Worm (Caenorhabditis elegans): ENCODE measurements around the gene cft-1.

Gene cft-1

DNA sequence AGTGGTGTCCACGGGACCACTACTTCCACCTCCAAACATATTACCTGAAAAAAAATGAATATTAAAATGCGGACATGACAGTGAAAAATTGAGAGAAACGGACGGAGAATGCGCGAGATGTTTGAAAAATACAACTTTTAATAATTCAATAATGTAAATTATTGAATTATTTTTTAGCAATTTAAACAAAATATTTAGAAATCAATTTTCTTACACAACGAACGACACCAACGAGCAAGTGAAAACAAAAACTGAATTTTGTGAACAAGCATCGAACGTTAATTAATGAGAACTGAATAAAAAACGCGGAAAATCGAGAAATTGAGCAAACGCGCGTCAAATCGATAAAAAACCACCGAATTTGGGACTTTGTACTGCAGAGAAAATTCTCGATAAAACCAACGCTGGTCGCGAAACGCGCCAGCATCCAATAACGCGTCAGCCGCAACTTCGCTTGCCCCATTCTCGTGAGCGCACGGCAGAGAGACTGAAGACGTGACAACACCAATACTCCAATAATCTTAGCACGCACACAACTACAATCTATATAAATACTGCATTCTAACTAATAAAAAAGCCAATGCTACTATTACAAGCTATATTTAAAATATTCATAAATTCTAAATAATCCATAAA lies 33.7 kb upstream of the cft-1 start, which contains the start of the genes dnj-19 and nhr-47 (continued):
- no peak for TF ChIP-seq R02D3.7 (tag; optimal IDR thresholded peaks at IDR 0.05)
- peak; percentile 63 for TF ChIP-seq vab-7 (GFP tag; IDR thresholded peaks at IDR 0.05)
- TF ChIP-seq nhr-6 (tag; optimal IDR thresholded peaks at IDR 0.05) = peak; percentile 52
- TF ChIP-seq daf-19 (GFP tag; conservative IDR thresholded peaks at IDR 0.05) = no peak
- TF ChIP-seq madf-5 (GFP tag; IDR thresholded peaks at IDR 0.05) = no peak
- peak; percentile 76 for TF ChIP-seq nhr-25 (tag; optimal IDR thresholded peaks at IDR 0.05; ENCODE audit: borderline replicate concordance, insufficient read depth)
- no peak for TF ChIP-seq egl-27 (tag; optimal IDR thresholded peaks at IDR 0.05)
- peak; percentile 71 to 91 for TF ChIP-seq hif-1 (tag; optimal IDR thresholded peaks at IDR 0.05)
- TF ChIP-seq dmd-9 (GFP tag; IDR thresholded peaks at IDR 0.05) = 0 out of 2 replicates have a peak, but pooled peaks have one; percentile 58
- no peak for TF ChIP-seq ZK337.2 (GFP tag; IDR thresholded peaks at IDR 0.05)
- TF ChIP-seq lin-15B (tag; optimal IDR thresholded peaks at IDR 0.05) = no peak
- TF ChIP-seq daf-8 (GFP tag; IDR thresholded peaks at IDR 0.05) = no peak
- no peak for TF ChIP-seq ZK546.5 (tag; optimal IDR thresholded peaks at IDR 0.05)
- no peak for TF ChIP-seq nhr-10 (tag; optimal IDR thresholded peaks at IDR 0.05)
- TF ChIP-seq jun-1 (tag; optimal IDR thresholded peaks at IDR 0.05) = peak; percentile 67
- TF ChIP-seq lin-39 (tag; optimal IDR thresholded peaks at IDR 0.05) = no peak
- TF ChIP-seq nhr-28 (tag; optimal IDR thresholded peaks at IDR 0.05) = peak; percentile 83
- TF ChIP-seq skn-1 (tag; optimal IDR thresholded peaks at IDR 0.05) = no peak
- TF ChIP-seq php-3 (GFP tag; IDR thresholded peaks at IDR 0.05) = peak; percentile 71; the same call in 1 of the 2 replicates
- peak; percentile 89 for TF ChIP-seq lin-13 (GFP tag; optimal IDR thresholded peaks at IDR 0.05)
- peak; percentile 45; the same call in 1 of the 2 replicates for TF ChIP-seq Y48G9A.11 (GFP tag; IDR thresholded peaks at IDR 0.05)
- peak; percentile 75 for TF ChIP-seq mdt-29 (GFP tag; IDR thresholded peaks at IDR 0.05)
- no peak for TF ChIP-seq ceh-32 (tag; optimal IDR thresholded peaks at IDR 0.05; ENCODE audit: poor library complexity)
- TF ChIP-seq dpl-1 (GFP tag; optimal IDR thresholded peaks at IDR 0.05) = peak; percentile 87
- peak; percentile 65 for TF ChIP-seq madf-9 (GFP tag; conservative IDR thresholded peaks at IDR 0.05)
- peak; percentile 49 for TF ChIP-seq ama-1 (optimal IDR thresholded peaks at IDR 0.05)
- peak; percentile 95 for TF ChIP-seq hmg-1.1 (GFP tag; IDR thresholded peaks at IDR 0.05)
- no peak for TF ChIP-seq nhr-237 (tag; optimal IDR thresholded peaks at IDR 0.05)
- peak; percentile 66 for TF ChIP-seq unc-130 (GFP tag; optimal IDR thresholded peaks at IDR 0.05)
- TF ChIP-seq ceh-28 (tag; optimal IDR thresholded peaks at IDR 0.05) = no peak
- peak; percentile 3 for TF ChIP-seq lir-3 (tag; optimal IDR thresholded peaks at IDR 0.05)
- peak; percentile 81 for TF ChIP-seq ztf-7 (tag; optimal IDR thresholded peaks at IDR 0.05)
- TF ChIP-seq ceh-62 (tag; optimal IDR thresholded peaks at IDR 0.05) = no peak
- no peak for TF ChIP-seq D1046.2 (GFP tag; IDR thresholded peaks at IDR 0.05)
- peak; percentile 83 for TF ChIP-seq saeg-2 (GFP tag; IDR thresholded peaks at IDR 0.05)
- peak; percentile 59 for TF ChIP-seq fkh-10 (GFP tag; optimal IDR thresholded peaks at IDR 0.05)
- peak; percentile 91 for TF ChIP-seq lin-38 (GFP tag; IDR thresholded peaks at IDR 0.05)
- TF ChIP-seq aha-1 (tag) = peak; percentile 99
- peak; percentile 90 for TF ChIP-seq mes-2 (tag; optimal IDR thresholded peaks at IDR 0.05; ENCODE audit: poor library complexity, severe bottlenecking)
- peak; percentile 95 for TF ChIP-seq nhr-102 (tag; optimal IDR thresholded peaks at IDR 0.05)
- peak in 1 of 2 experiments; percentile 66 for TF ChIP-seq daf-16 (GFP tag; optimal IDR thresholded peaks at IDR 0.05)
- TF ChIP-seq daf-16 (tag; optimal IDR thresholded peaks at IDR 0.05) = peak; percentile 73
- TF ChIP-seq mxl-2 (GFP tag; conservative IDR thresholded peaks at IDR 0.05) = no peak
- peak; percentile 40 for TF ChIP-seq gei-8 (GFP tag; optimal IDR thresholded peaks at IDR 0.05)
- no peak for TF ChIP-seq lin-1 (GFP tag; IDR thresholded peaks at IDR 0.05)
- TF ChIP-seq nhr-11 (tag; optimal IDR thresholded peaks at IDR 0.05) = peak; percentile 83
- TF ChIP-seq F37D6.2 (tag; optimal IDR thresholded peaks at IDR 0.05) = peak; percentile 91
- peak; percentile 91 for TF ChIP-seq egl-43 (GFP tag; IDR thresholded peaks at IDR 0.05)
- TF ChIP-seq tra-1 (GFP tag; IDR thresholded peaks at IDR 0.05) = peak; percentile 69; the same call in 1 of the 2 replicates
- TF ChIP-seq nhr-42 (GFP tag; IDR thresholded peaks at IDR 0.05) = peak; percentile 91
- TF ChIP-seq lim-7 (GFP tag; IDR thresholded peaks at IDR 0.05) = no peak

Data from whole organism, L4 larva.